Worm (Caenorhabditis elegans) whole organism, early embryonic: ENCODE results near the gene gtf-2E1.

Experiments
- aly-1 ChIP-seq: sonication (generic microtip); optimal IDR thresholded peaks from 2 replicates; lab custom pipeline; 2016; ENCODE audit warnings: missing genetic modification characterization, missing compliant biosample characterization
- ama-1 ChIP-seq: fragments of 150-350 bp; optimal IDR thresholded peaks from 2 replicates; lab custom pipeline; 2014
- ceh-13 ChIP-seq: fragments of 200-800 bp; sonication (Bioruptor generic); optimal IDR thresholded peaks from 2 replicates; lab custom pipeline; 2018; ENCODE audit warnings: mild to moderate bottlenecking, missing genetic modification characterization, missing compliant biosample characterization
- flt-1 ChIP-seq: fragments of 200-800 bp; sonication (Bioruptor generic); IDR thresholded peaks from 2 replicates; pipeline ENCODE4 v1.3.6; 2022; ENCODE audit warnings: missing genetic modification characterization, missing compliant biosample characterization
- hmbx-1 ChIP-seq: sonication (generic microtip); optimal IDR thresholded peaks from 2 replicates; lab custom pipeline; 2016; ENCODE audit warnings: mild to moderate bottlenecking, missing genetic modification characterization, missing compliant biosample characterization
- hmg-4 ChIP-seq: fragments of 200-800 bp; sonication (Bioruptor generic); optimal IDR thresholded peaks from 2 replicates; lab custom pipeline; 2018; ENCODE audit warnings: mild to moderate bottlenecking, missing genetic modification characterization, missing compliant biosample characterization
- scrt-1 ChIP-seq: fragments of 200-800 bp; sonication (Bioruptor generic); IDR thresholded peaks from 2 replicates; pipeline ENCODE4 v1.3.6; 2022; ENCODE audit warnings: missing genetic modification characterization, missing compliant biosample characterization
- sea-1 ChIP-seq: fragments of 200-800 bp; sonication (Bioruptor generic); conservative IDR thresholded peaks from 2 replicates; pipeline ENCODE4 v1.3.6; 2022; ENCODE audit warnings: missing genetic modification characterization, missing compliant biosample characterization
- tbx-37 ChIP-seq: fragments of 200-800 bp; sonication (Bioruptor generic); conservative IDR thresholded peaks from 2 replicates; pipeline ENCODE4 v1.3.6; 2022; ENCODE audit warnings: missing genetic modification reagents, missing genetic modification characterization, missing compliant biosample characterization

- TF ChIP-seq hmg-4 (GFP tag; lab: Kevin White, UChicago) (no peak), ama-1 (no peak), flt-1 (no peak), scrt-1 (no peak), aly-1 (tag; lab: Kevin White, UChicago) (no peak), tbx-37 (GFP tag; lab: Robert Waterston, UW) (no peak), ceh-13 (GFP tag; lab: Kevin White, UChicago) (no peak), hmbx-1 (tag; lab: Kevin White, UChicago) (no peak), sea-1 (no peak)
These were observed 33.0 kb downstream of the gtf-2E1 start, which contains the start of gene zipt-7.1 for ce11 chrIV:17287908-17288675.
